Fruit fly (Drosophila melanogaster) whole organism, embryonic: Measurements from ENCODE around the gene CG32061.

Source experiments
- CG11504 ChIP-seq: fragments of 200-800 bp; sonication (Bioruptor generic); optimal IDR thresholded peaks from 3 replicates; lab custom pipeline; 2019; ENCODE audit warnings: missing biosample characterization, mild to moderate bottlenecking, missing genetic modification characterization, moderate library complexity
- CG11695 ChIP-seq: fragments of 200-800 bp; sonication (Bioruptor generic); IDR thresholded peaks from 3 replicates; pipeline ENCODE4 v1.3.6; 2022; ENCODE audit warnings: missing biosample characterization, missing genetic modification characterization
- CG14014 ChIP-seq: fragments of 200-800 bp; sonication (Bioruptor generic); IDR thresholded peaks from 2 replicates; pipeline ENCODE4 v1.3.6; 2022; ENCODE audit warnings: missing biosample characterization, missing genetic modification characterization
- CG14441 ChIP-seq: fragments of 200-800 bp; sonication (Bioruptor generic); IDR thresholded peaks from 2 replicates; pipeline ENCODE4 v1.3.6; 2022; ENCODE audit warnings: missing biosample characterization, missing genetic modification characterization
- CG14965 ChIP-seq: fragments of 200-800 bp; sonication (Bioruptor generic); optimal IDR thresholded peaks from 2 replicates; lab custom pipeline; 2016; ENCODE audit warnings: missing biosample characterization, missing genetic modification characterization, borderline replicate concordance
- CG17359 ChIP-seq: fragments of 200-800 bp; sonication (Bioruptor generic); optimal IDR thresholded peaks from 3 replicates; lab custom pipeline; 2018; ENCODE audit warnings: missing biosample characterization, mild to moderate bottlenecking, missing genetic modification characterization, moderate library complexity
- CG2120 ChIP-seq: fragments of 200-800 bp; sonication (Bioruptor generic); optimal IDR thresholded peaks from 3 replicates; lab custom pipeline; 2016; ENCODE audit warnings: missing biosample characterization, missing genetic modification characterization
- CG2678 ChIP-seq: fragments of 200-800 bp; sonication (Bioruptor generic); optimal IDR thresholded peaks from 3 replicates; lab custom pipeline; 2019; ENCODE audit warnings: missing biosample characterization, mild to moderate bottlenecking, missing genetic modification characterization, moderate library complexity
- CG30403 ChIP-seq: fragments of 200-800 bp; sonication (Bioruptor generic); optimal IDR thresholded peaks from 3 replicates; lab custom pipeline; 2016; ENCODE audit warnings: missing biosample characterization, missing genetic modification characterization
- CG31441 ChIP-seq: fragments of 200-800 bp; sonication (Bioruptor generic); IDR thresholded peaks from 2 replicates; pipeline ENCODE4 v1.3.6; 2022; ENCODE audit warnings: missing biosample characterization, missing genetic modification characterization
- CG32767 ChIP-seq: fragments of 200-800 bp; sonication (Bioruptor generic); IDR thresholded peaks from 2 replicates; pipeline ENCODE4 v1.3.6; 2022; ENCODE audit warnings: missing biosample characterization, missing genetic modification characterization
- CG3847 ChIP-seq: fragments of 200-800 bp; sonication (Bioruptor generic); IDR thresholded peaks from 2 replicates; pipeline ENCODE4 v1.3.6; 2022; ENCODE audit warnings: missing biosample characterization, missing genetic modification characterization
- CG43689 ChIP-seq: fragments of 200-800 bp; sonication (Bioruptor generic); IDR thresholded peaks from 2 replicates; pipeline ENCODE4 v1.3.6; 2022; ENCODE audit warnings: missing biosample characterization, missing genetic modification characterization
- CG6272 ChIP-seq: fragments of 200-800 bp; sonication (Bioruptor generic); IDR thresholded peaks from 2 replicates; pipeline ENCODE4 v1.3.6; 2022; ENCODE audit warnings: missing biosample characterization, missing genetic modification characterization
- CG7556 ChIP-seq: fragments of 200-800 bp; sonication (Bioruptor generic); optimal IDR thresholded peaks from 2 replicates; lab custom pipeline; 2017; ENCODE audit warnings: missing biosample characterization, mild to moderate bottlenecking, missing genetic modification characterization
- CG7839 ChIP-seq: fragments of 200-800 bp; sonication (Bioruptor generic); optimal IDR thresholded peaks from 3 replicates; lab custom pipeline; 2018; ENCODE audit warnings: missing biosample characterization, mild to moderate bottlenecking, missing genetic modification characterization, moderate library complexity
- CG9215 ChIP-seq: fragments of 200-800 bp; sonication (Bioruptor generic); IDR thresholded peaks from 2 replicates; pipeline ENCODE4 v1.3.6; 2022; ENCODE audit warnings: missing biosample characterization, missing genetic modification characterization
- CG9609 ChIP-seq: fragments of 200-800 bp; sonication (Bioruptor generic); optimal IDR thresholded peaks from 3 replicates; lab custom pipeline; 2016; ENCODE audit warnings: missing biosample characterization, missing genetic modification characterization
- CG9727 ChIP-seq: fragments of 200-800 bp; sonication (Bioruptor generic); optimal IDR thresholded peaks from 3 replicates; lab custom pipeline; 2017; ENCODE audit warnings: missing biosample characterization, mild to moderate bottlenecking, missing genetic modification characterization
- CG9817 ChIP-seq: fragments of 200-800 bp; sonication (Bioruptor generic); optimal IDR thresholded peaks from 2 replicates; lab custom pipeline; 2018; ENCODE audit warnings: missing biosample characterization, mild to moderate bottlenecking, missing genetic modification characterization, moderate library complexity
- Dbx ChIP-seq: fragments of 200-800 bp; sonication (Bioruptor generic); IDR thresholded peaks from 3 replicates; pipeline ENCODE4 v1.3.6; 2022; ENCODE audit warnings: missing biosample characterization, missing genetic modification characterization
- Doc3 ChIP-seq: fragments of 200-800 bp; sonication (Bioruptor generic); IDR thresholded peaks from 3 replicates; pipeline ENCODE4 v1.3.6; 2022; ENCODE audit warnings: missing biosample characterization, missing genetic modification characterization; ENCODE audit not compliant: partially characterized antibody
- E2f1 ChIP-seq: fragments of 200-800 bp; sonication (Bioruptor generic); IDR thresholded peaks from 2 replicates; pipeline ENCODE4 v1.3.6; 2022; ENCODE audit warnings: missing biosample characterization, missing genetic modification characterization
- Ets65A ChIP-seq: fragments of 200-800 bp; sonication (Bioruptor generic); peaks from one replicate; lab custom pipeline; 2016; ENCODE audit warnings: missing biosample characterization, missing genetic modification characterization
- Fer1 ChIP-seq: fragments of 200-800 bp; sonication (Bioruptor generic); optimal IDR thresholded peaks from 2 replicates; lab custom pipeline; 2017; ENCODE audit warnings: missing biosample characterization, mild to moderate bottlenecking, missing genetic modification characterization
- Hand ChIP-seq: fragments of 200-800 bp; sonication (Bioruptor generic); optimal IDR thresholded peaks from 2 replicates; lab custom pipeline; 2017; ENCODE audit warnings: mild to moderate bottlenecking, missing biosample characterization, missing genetic modification reagents, missing genetic modification characterization
- Med ChIP-seq: fragments of 200-800 bp; sonication (Bioruptor generic); peaks from one replicate; lab custom pipeline; 2016; ENCODE audit warnings: missing biosample characterization, missing genetic modification characterization, mild to moderate bottlenecking, inconsistent platforms, moderate library complexity
- Meics ChIP-seq: fragments of 200-800 bp; sonication (Bioruptor generic); optimal IDR thresholded peaks from 2 replicates; lab custom pipeline; 2017; ENCODE audit warnings: missing biosample characterization, mild to moderate bottlenecking, missing genetic modification characterization
- Nf-YA ChIP-seq: fragments of 200-800 bp; sonication (Bioruptor generic); IDR thresholded peaks from 2 replicates; pipeline ENCODE4 v1.3.6; 2022; ENCODE audit warnings: missing biosample characterization, missing genetic modification characterization
- Opbp ChIP-seq: fragments of 200-800 bp; sonication (Bioruptor generic); IDR thresholded peaks from 3 replicates; pipeline ENCODE4 v1.3.6; 2022; ENCODE audit warnings: missing biosample characterization, missing genetic modification characterization; ENCODE audit not compliant: partially characterized antibody
- Poxn ChIP-seq: fragments of 200-800 bp; sonication (Bioruptor generic); IDR thresholded peaks from 2 replicates; pipeline ENCODE4 v1.3.6; 2022; ENCODE audit warnings: missing biosample characterization, missing genetic modification characterization
- Rfx ChIP-seq: fragments of 200-800 bp; sonication (Bioruptor generic); IDR thresholded peaks from 2 replicates; pipeline ENCODE4 v1.3.6; 2022; ENCODE audit warnings: missing biosample characterization, missing genetic modification characterization
- Sox102F ChIP-seq: fragments of 200-800 bp; sonication (Bioruptor generic); optimal IDR thresholded peaks from 2 replicates; lab custom pipeline; 2018; ENCODE audit warnings: missing biosample characterization, mild to moderate bottlenecking, missing genetic modification characterization, moderate library complexity
- bowl ChIP-seq: fragments of 200-800 bp; sonication (Bioruptor generic); IDR thresholded peaks from 2 replicates; pipeline ENCODE4 v1.3.6; 2022; ENCODE audit warnings: missing biosample characterization, missing genetic modification characterization
- btn ChIP-seq: fragments of 200-800 bp; sonication (Bioruptor generic); optimal IDR thresholded peaks from 2 replicates; lab custom pipeline; 2016; ENCODE audit warnings: missing biosample characterization, missing genetic modification characterization
- cg ChIP-seq: fragments of 200-800 bp; sonication (Bioruptor generic); optimal IDR thresholded peaks from 3 replicates; lab custom pipeline; 2019; ENCODE audit warnings: missing biosample characterization, mild to moderate bottlenecking, missing genetic modification characterization, moderate library complexity
- crc ChIP-seq: fragments of 200-800 bp; sonication (Bioruptor generic); optimal IDR thresholded peaks from 2 replicates; lab custom pipeline; 2016; ENCODE audit warnings: missing biosample characterization, missing genetic modification characterization
- crol ChIP-seq: fragments of 200-800 bp; sonication (Bioruptor generic); IDR thresholded peaks from 2 replicates; pipeline ENCODE4 v1.3.6; 2022; ENCODE audit warnings: missing biosample characterization, missing genetic modification characterization
- cwo ChIP-seq: fragments of 200-800 bp; sonication (Bioruptor generic); optimal IDR thresholded peaks from 3 replicates; lab custom pipeline; 2017; ENCODE audit warnings: missing biosample characterization, missing genetic modification characterization, mild to moderate bottlenecking, moderate library complexity, missing genetic modification reagents
- dimm ChIP-seq: fragments of 200-800 bp; sonication (Bioruptor generic); IDR thresholded peaks from 2 replicates; pipeline ENCODE4 v1.3.6; 2022; ENCODE audit warnings: missing biosample characterization, missing genetic modification characterization
- dmrt99B ChIP-seq: fragments of 200-800 bp; sonication (Bioruptor generic); optimal IDR thresholded peaks from 2 replicates; lab custom pipeline; 2018; ENCODE audit warnings: missing biosample characterization, mild to moderate bottlenecking, missing genetic modification characterization, moderate library complexity
- gem ChIP-seq: fragments of 200-800 bp; sonication (Bioruptor generic); optimal IDR thresholded peaks from 2 replicates; lab custom pipeline; 2019; ENCODE audit warnings: missing biosample characterization, mild to moderate bottlenecking, missing genetic modification characterization, moderate library complexity
- hbn ChIP-seq: fragments of 200-800 bp; sonication (Bioruptor generic); IDR thresholded peaks from 2 replicates; pipeline ENCODE4 v1.3.6; 2022; ENCODE audit warnings: missing biosample characterization, missing genetic modification characterization; ENCODE audit not compliant: partially characterized antibody
- lab ChIP-seq: fragments of 200-800 bp; sonication (Bioruptor generic); optimal IDR thresholded peaks from 3 replicates; lab custom pipeline; 2017; ENCODE audit warnings: missing biosample characterization, missing genetic modification characterization, mild to moderate bottlenecking, moderate library complexity, missing genetic modification reagents
- lilli ChIP-seq: fragments of 200-800 bp; sonication (Bioruptor generic); optimal IDR thresholded peaks from 3 replicates; lab custom pipeline; 2016; ENCODE audit warnings: missing biosample characterization, missing genetic modification characterization
- lmd ChIP-seq: fragments of 200-800 bp; sonication (Bioruptor generic); IDR thresholded peaks from 2 replicates; pipeline ENCODE4 v1.3.6; 2022; ENCODE audit warnings: missing biosample characterization, missing genetic modification characterization
- nmo ChIP-seq: fragments of 200-800 bp; sonication (Bioruptor generic); optimal IDR thresholded peaks from 2 replicates; lab custom pipeline; 2018; ENCODE audit warnings: missing biosample characterization, mild to moderate bottlenecking, missing genetic modification characterization, moderate library complexity
- scrt ChIP-seq: fragments of 200-800 bp; sonication (Bioruptor generic); optimal IDR thresholded peaks from 2 replicates; lab custom pipeline; 2018; ENCODE audit warnings: missing biosample characterization, mild to moderate bottlenecking, missing genetic modification characterization, moderate library complexity
- unpg ChIP-seq: fragments of 200-800 bp; sonication (Bioruptor generic); optimal IDR thresholded peaks from 3 replicates; lab custom pipeline; 2018; ENCODE audit warnings: missing biosample characterization, mild to moderate bottlenecking, missing genetic modification characterization, moderate library complexity
- wor ChIP-seq: fragments of 200-800 bp; sonication (Bioruptor generic); IDR thresholded peaks from 2 replicates; pipeline ENCODE4 v1.3.6; 2022; ENCODE audit warnings: missing biosample characterization, missing genetic modification characterization
- zf30C ChIP-seq: fragments of 200-800 bp; sonication (Bioruptor generic); optimal IDR thresholded peaks from 3 replicates; lab custom pipeline; 2018; ENCODE audit warnings: missing biosample characterization, mild to moderate bottlenecking, missing genetic modification characterization

Gene CG32061

dm6 chr3L:10482477-10482876 is 18.9 kb downstream of the CG32061 start (continued):
- TF ChIP-seq crol (GFP tag; lab: Robert Waterston, UW) (no peak), lmd (GFP tag; lab: Robert Waterston, UW) (no peak; the same call in 1 of the 2 replicates), CG11695 (GFP tag; lab: Robert Waterston, UW) (peak; percentile 37; the same call in 1 of the 3 replicates), Poxn (GFP tag; lab: Robert Waterston, UW) (no peak), Med (no peak), gem (tag; lab: Kevin White, UChicago) (peak; percentile 49), cg (GFP tag; lab: Kevin White, UChicago) (no peak), CG2120 (peak; percentile 55), cwo (peak; percentile 64), Nf-YA (no peak), CG9727 (GFP tag; lab: Kevin White, UChicago) (peak; percentile 20), crc (GFP tag; lab: Kevin White, UChicago) (no peak), wor (no peak), CG9817 (tag; lab: Kevin White, UChicago) (no peak), hbn (GFP tag; lab: Robert Waterston, UW) (no peak), nmo (GFP tag; lab: Kevin White, UChicago) (peak; percentile 1), lilli (GFP tag; lab: Kevin White, UChicago) (peak; percentile 25), Fer1 (peak; percentile 49), Meics (GFP tag; lab: Kevin White, UChicago) (peak; percentile 48), Ets65A (GFP tag; lab: Kevin White, UChicago) (peak; percentile 89), dmrt99B (peak; percentile 41), E2f1 (GFP tag; lab: Robert Waterston, UW) (no peak), CG9609 (no peak), CG30403 (peak; percentile 19), CG11504 (tag; lab: Kevin White, UChicago) (peak; percentile 51), CG43689 (GFP tag; lab: Robert Waterston, UW) (no peak), Sox102F (GFP tag; lab: Kevin White, UChicago) (peak; percentile 6), CG6272 (GFP tag; lab: Robert Waterston, UW) (0 out of 2 replicates have a peak, but pooled peaks have one; percentile 7), CG17359 (peak; percentile 42), zf30C (GFP tag; lab: Kevin White, UChicago) (no peak), Doc3 (GFP tag; lab: Robert Waterston, UW) (no peak), unpg (peak; percentile 26), CG14014 (GFP tag; lab: Robert Waterston, UW) (0 out of 2 replicates have a peak, but pooled peaks have one; percentile 33), scrt (GFP tag; lab: Kevin White, UChicago) (peak; percentile 16), Hand (GFP tag; lab: Kevin White, UChicago) (peak; percentile 2), CG2678 (tag; lab: Kevin White, UChicago) (peak; percentile 60), bowl (no peak), CG14965 (GFP tag; lab: Kevin White, UChicago) (no peak), dimm (GFP tag; lab: Robert Waterston, UW) (no peak), CG32767 (0 out of 2 replicates have a peak, but pooled peaks have one; percentile 19), CG14441 (GFP tag; lab: Robert Waterston, UW) (no peak), lab (GFP tag; lab: Kevin White, UChicago) (peak; percentile 57), CG7556 (GFP tag; lab: Kevin White, UChicago) (peak; percentile 31), Rfx (peak; percentile 29; the same call in 1 of the 2 replicates), CG31441 (GFP tag; lab: Robert Waterston, UW) (0 out of 2 replicates have a peak, but pooled peaks have one; percentile 18), btn (GFP tag; lab: Kevin White, UChicago) (no peak), Dbx (peak; percentile 56; the same call in 1 of the 3 replicates), CG3847 (GFP tag; lab: Robert Waterston, UW) (0 out of 2 replicates have a peak, but pooled peaks have one; percentile 5), CG7839 (tag; lab: Kevin White, UChicago) (peak; percentile 33), CG9215 (GFP tag; lab: Robert Waterston, UW) (no peak), Opbp (GFP tag; lab: Robert Waterston, UW) (no peak)
